Worm (Caenorhabditis elegans) whole organism, late embryonic: Measurements from ENCODE around the gene T16G12.10.

ENCODE experiments used
- K09A11.1 ChIP-seq: sonication (generic microtip); optimal IDR thresholded peaks from 2 replicates; lab custom pipeline; 2017; ENCODE audit warnings: antibody characterized with exemption, mild to moderate bottlenecking, missing genetic modification characterization, missing compliant biosample characterization; ENCODE audit not compliant: insufficient read depth
- T23F11.4 ChIP-seq: fragments of 200-800 bp; sonication (Bioruptor generic); optimal IDR thresholded peaks from 2 replicates; lab custom pipeline; 2018; ENCODE audit warnings: mild to moderate bottlenecking, missing genetic modification characterization, missing compliant biosample characterization
- ahr-1 ChIP-seq: sonication (generic microtip); optimal IDR thresholded peaks from 2 replicates; lab custom pipeline; 2016; ENCODE audit warnings: missing genetic modification characterization, missing compliant biosample characterization
- ama-1 ChIP-seq: fragments of 150-350 bp; optimal IDR thresholded peaks from 2 replicates; lab custom pipeline; 2014
- ceh-14 ChIP-seq: sonication (generic microtip); optimal IDR thresholded peaks from 2 replicates; lab custom pipeline; 2016; ENCODE audit warnings: missing genotype, missing genetic modification characterization, missing compliant biosample characterization
- ceh-19 ChIP-seq: fragments of 200-800 bp; sonication (Bioruptor generic); optimal IDR thresholded peaks from 2 replicates; lab custom pipeline; 2018; ENCODE audit warnings: mild to moderate bottlenecking, missing genetic modification characterization, missing compliant biosample characterization
- ceh-2 ChIP-seq: sonication (generic microtip); optimal IDR thresholded peaks from 2 replicates; lab custom pipeline; 2016; ENCODE audit warnings: missing genotype, missing genetic modification characterization, missing compliant biosample characterization
- ceh-22 ChIP-seq: sonication (generic microtip); optimal IDR thresholded peaks from 2 replicates; lab custom pipeline; 2017; ENCODE audit warnings: missing biosample characterization, missing genetic modification characterization
- ceh-24 ChIP-seq: sonication (generic microtip); optimal IDR thresholded peaks from 2 replicates; lab custom pipeline; 2016; ENCODE audit warnings: mild to moderate bottlenecking, missing genetic modification characterization, missing compliant biosample characterization
- ceh-30 ChIP-seq: fragments of 150-350 bp; optimal IDR thresholded peaks from 2 replicates; lab custom pipeline; 2014; ENCODE audit warnings: missing biosample characterization, missing genetic modification characterization
- ceh-31 ChIP-seq: sonication (generic microtip); optimal IDR thresholded peaks from 2 replicates; lab custom pipeline; 2016; ENCODE audit warnings: missing genetic modification characterization, missing compliant biosample characterization
- ceh-34 ChIP-seq: sonication (generic microtip); optimal IDR thresholded peaks from 2 replicates; lab custom pipeline; 2016; ENCODE audit warnings: mild to moderate bottlenecking, missing genetic modification characterization, missing compliant biosample characterization
- ceh-48 ChIP-seq: sonication (generic microtip); optimal IDR thresholded peaks from 2 replicates; lab custom pipeline; 2016; ENCODE audit warnings: missing genetic modification characterization, inconsistent platforms, missing compliant biosample characterization
- ceh-6 ChIP-seq: fragments of 200-800 bp; sonication (Bioruptor generic); optimal IDR thresholded peaks from 2 replicates; lab custom pipeline; 2018; ENCODE audit warnings: mild to moderate bottlenecking, missing genetic modification characterization, missing compliant biosample characterization
- dmd-4 ChIP-seq: sonication (generic microtip); optimal IDR thresholded peaks from 2 replicates; lab custom pipeline; 2016; ENCODE audit warnings: borderline replicate concordance, missing genetic modification characterization, missing compliant biosample characterization
- dve-1 ChIP-seq: sonication (generic microtip); optimal IDR thresholded peaks from 2 replicates; lab custom pipeline; 2017; ENCODE audit warnings: antibody characterized with exemption, mild to moderate bottlenecking, missing genetic modification characterization, missing compliant biosample characterization
- elt-2 ChIP-seq: sonication (generic microtip); optimal IDR thresholded peaks from 2 replicates; lab custom pipeline; 2016; ENCODE audit warnings: missing genetic modification reagents, missing genetic modification characterization, missing compliant biosample characterization
- fax-1 ChIP-seq: sonication (generic microtip); optimal IDR thresholded peaks from 2 replicates; lab custom pipeline; 2016; ENCODE audit warnings: missing genotype, missing genetic modification characterization, missing compliant biosample characterization
- fkh-6 ChIP-seq: sonication (generic microtip); optimal IDR thresholded peaks from 2 replicates; lab custom pipeline; 2016; ENCODE audit warnings: missing genetic modification characterization, missing compliant biosample characterization
- gmeb-2 ChIP-seq: sonication (generic microtip); optimal IDR thresholded peaks from 2 replicates; lab custom pipeline; 2016; ENCODE audit warnings: missing genetic modification characterization, inconsistent platforms, missing compliant biosample characterization
- hlh-13 ChIP-seq: fragments of 200-800 bp; sonication (Bioruptor generic); optimal IDR thresholded peaks from 2 replicates; lab custom pipeline; 2018; ENCODE audit warnings: mild to moderate bottlenecking, missing genetic modification characterization, missing compliant biosample characterization
- hlh-15 ChIP-seq: sonication (generic microtip); optimal IDR thresholded peaks from 2 replicates; lab custom pipeline; 2016; ENCODE audit warnings: missing genetic modification characterization, missing compliant biosample characterization
- hlh-30 ChIP-seq: sonication (generic microtip); optimal IDR thresholded peaks from 2 replicates; lab custom pipeline; 2017; ENCODE audit warnings: antibody characterized with exemption, missing genetic modification characterization, missing compliant biosample characterization; ENCODE audit not compliant: insufficient read depth
- hlh-6 ChIP-seq: sonication (generic microtip); optimal IDR thresholded peaks from 2 replicates; lab custom pipeline; 2016; ENCODE audit warnings: missing genotype, missing genetic modification characterization, missing compliant biosample characterization
- hlh-8 ChIP-seq: sonication (generic microtip); optimal IDR thresholded peaks from 2 replicates; lab custom pipeline; 2016; ENCODE audit warnings: missing genotype, missing genetic modification characterization, missing compliant biosample characterization
- lim-6 ChIP-seq: sonication (generic microtip); optimal IDR thresholded peaks from 2 replicates; lab custom pipeline; 2016; ENCODE audit warnings: missing genetic modification characterization, missing compliant biosample characterization
- lin-11 ChIP-seq: fragments of 200-800 bp; sonication (Bioruptor generic); optimal IDR thresholded peaks from 2 replicates; lab custom pipeline; 2018; ENCODE audit warnings: mild to moderate bottlenecking, missing genetic modification characterization, missing compliant biosample characterization
- mec-3 ChIP-seq: sonication (generic microtip); optimal IDR thresholded peaks from 2 replicates; lab custom pipeline; 2016; ENCODE audit warnings: borderline replicate concordance, missing genetic modification characterization, missing compliant biosample characterization
- nhr-11 ChIP-seq: fragments of 150-350 bp; optimal IDR thresholded peaks from 2 replicates; lab custom pipeline; 2014; ENCODE audit warnings: missing biosample characterization, missing genetic modification characterization
- pax-1 ChIP-seq: fragments of 150-350 bp; optimal IDR thresholded peaks from 2 replicates; lab custom pipeline; 2014; ENCODE audit warnings: missing biosample characterization, missing genetic modification characterization
- pha-2 ChIP-seq: sonication (generic microtip); optimal IDR thresholded peaks from 2 replicates; lab custom pipeline; 2017; ENCODE audit warnings: mild to moderate bottlenecking, missing genetic modification characterization, missing compliant biosample characterization
- pha-4 ChIP-seq: fragments of 150-350 bp; optimal IDR thresholded peaks from 2 replicates; lab custom pipeline; 2018; ENCODE audit warnings: missing biosample characterization, missing genetic modification reagents, missing genetic modification characterization
- pqm-1 ChIP-seq: sonication (generic microtip); optimal IDR thresholded peaks from 2 replicates; lab custom pipeline; 2016; ENCODE audit warnings: missing genetic modification characterization, missing compliant biosample characterization
- pros-1 ChIP-seq: fragments of 150-350 bp; optimal IDR thresholded peaks from 2 replicates; lab custom pipeline; 2014; ENCODE audit warnings: missing biosample characterization, missing genetic modification reagents, missing genetic modification characterization
- ref-2 ChIP-seq: sonication (generic microtip); optimal IDR thresholded peaks from 2 replicates; lab custom pipeline; 2016; ENCODE audit warnings: missing genetic modification characterization, missing compliant biosample characterization
- rnt-1 ChIP-seq: sonication (generic microtip); optimal IDR thresholded peaks from 2 replicates; lab custom pipeline; 2016; ENCODE audit warnings: missing genetic modification characterization, missing compliant biosample characterization
- sox-2 ChIP-seq: fragments of 200-800 bp; sonication (Bioruptor generic); IDR thresholded peaks from 2 replicates; pipeline ENCODE4 v1.3.6; 2022; ENCODE audit warnings: missing genetic modification reagents, missing genetic modification characterization, missing compliant biosample characterization
- syd-9 ChIP-seq: sonication (generic microtip); optimal IDR thresholded peaks from 2 replicates; lab custom pipeline; 2016; ENCODE audit warnings: mild to moderate bottlenecking, missing genetic modification characterization, moderate library complexity, missing compliant biosample characterization
- tbx-2 ChIP-seq: sonication (generic microtip); optimal IDR thresholded peaks from 2 replicates; lab custom pipeline; 2016; ENCODE audit warnings: missing genetic modification characterization, missing compliant biosample characterization
- tbx-7 ChIP-seq: sonication (generic microtip); optimal IDR thresholded peaks from 2 replicates; lab custom pipeline; 2016; ENCODE audit warnings: missing genotype, missing genetic modification characterization, missing compliant biosample characterization
- ttx-3 ChIP-seq: sonication (generic microtip); optimal IDR thresholded peaks from 2 replicates; lab custom pipeline; 2016; ENCODE audit warnings: missing genetic modification reagents, missing genetic modification characterization, missing compliant biosample characterization
- unc-42 ChIP-seq: sonication (generic microtip); optimal IDR thresholded peaks from 2 replicates; lab custom pipeline; 2016; ENCODE audit warnings: missing genotype, missing genetic modification characterization, missing compliant biosample characterization
- unc-55 ChIP-seq: sonication (generic microtip); optimal IDR thresholded peaks from 2 replicates; lab custom pipeline; 2017; ENCODE audit warnings: missing biosample characterization, missing genetic modification reagents, missing genetic modification characterization
- unc-86 ChIP-seq: sonication (generic microtip); optimal IDR thresholded peaks from 2 replicates; lab custom pipeline; 2016; ENCODE audit warnings: missing genetic modification characterization, missing compliant biosample characterization
- ztf-16 ChIP-seq: sonication (generic microtip); optimal IDR thresholded peaks from 2 replicates; lab custom pipeline; 2017; ENCODE audit warnings: missing genetic modification characterization, missing compliant biosample characterization

T16G12.10 gene

ce11 chrIII:10096525-10096972 is 40.6 kb upstream of the T16G12.10 start (continued):
- TF ChIP-seq pax-1 (tag; lab: Kevin White, UChicago) = peak; percentile 25
- peak; percentile 39 for TF ChIP-seq elt-2 (tag; lab: Kevin White, UChicago)
- no peak for TF ChIP-seq pha-4
- TF ChIP-seq rnt-1 (tag; lab: Kevin White, UChicago) = peak; percentile 63
- TF ChIP-seq hlh-8 (tag; lab: Kevin White, UChicago) = peak; percentile 38
- no peak for TF ChIP-seq ceh-22 (tag; lab: Kevin White, UChicago)
- no peak for TF ChIP-seq ceh-30 (tag; lab: Kevin White, UChicago)
- no peak for TF ChIP-seq tbx-7 (tag; lab: Kevin White, UChicago)
- no peak for TF ChIP-seq hlh-15 (tag; lab: Kevin White, UChicago)
- TF ChIP-seq hlh-6 (tag; lab: Kevin White, UChicago) = no peak
- TF ChIP-seq ref-2 = peak; percentile 85
- no peak; the same call in 1 of the 2 replicates for TF ChIP-seq sox-2 (GFP tag; lab: Robert Waterston, UW)
- peak; percentile 86 for TF ChIP-seq ceh-34
- TF ChIP-seq, all 69 proteins: peak for 24

- TF ChIP-seq ama-1 (lab: Kevin White, UChicago) = no peak
- TF ChIP-seq ref-2 = no peak
- TF ChIP-seq unc-42 (tag; lab: Kevin White, UChicago) = no peak
- TF ChIP-seq unc-55 (GFP tag; lab: Kevin White, UChicago) = no peak
- TF ChIP-seq unc-86 (tag; lab: Kevin White, UChicago) = no peak
- no peak for TF ChIP-seq tbx-2
- no peak for TF ChIP-seq lim-6 (tag; lab: Kevin White, UChicago)
- TF ChIP-seq elt-2 (tag; lab: Kevin White, UChicago) = no peak
- no peak for TF ChIP-seq ceh-6 (GFP tag; lab: Kevin White, UChicago)
- no peak for TF ChIP-seq mec-3 (tag; lab: Kevin White, UChicago)
- no peak for TF ChIP-seq ceh-31 (tag; lab: Kevin White, UChicago)
- TF ChIP-seq ahr-1 (tag; lab: Kevin White, UChicago) = no peak
- TF ChIP-seq fkh-6 = no peak
- no peak for TF ChIP-seq rnt-1 (tag; lab: Kevin White, UChicago)
- no peak for TF ChIP-seq ceh-30 (tag; lab: Kevin White, UChicago)
- TF ChIP-seq hlh-6 (tag; lab: Kevin White, UChicago) = no peak
- no peak for TF ChIP-seq hlh-8 (tag; lab: Kevin White, UChicago)
- TF ChIP-seq syd-9 (tag; lab: Kevin White, UChicago) = no peak
These were observed 39.4 kb upstream of the T16G12.10 start for ce11 chrIII:10095377-10095776.

- TF ChIP-seq ceh-30 (tag; lab: Kevin White, UChicago) (no peak), hlh-13 (GFP tag; lab: Kevin White, UChicago) (no peak), lin-11 (tag; lab: Kevin White, UChicago) (no peak), ceh-31 (tag; lab: Kevin White, UChicago) (peak; percentile 66), elt-2 (tag; lab: Kevin White, UChicago) (no peak), gmeb-2 (tag; lab: Kevin White, UChicago) (no peak), pros-1 (tag; lab: Kevin White, UChicago) (peak; percentile 26), K09A11.1 (tag; lab: Kevin White, UChicago) (no peak), ztf-16 (tag; lab: Kevin White, UChicago) (no peak), hlh-6 (tag; lab: Kevin White, UChicago) (peak; percentile 72), unc-86 (tag; lab: Kevin White, UChicago) (no peak), ceh-48 (tag; lab: Kevin White, UChicago) (peak; percentile 15), pqm-1 (tag; lab: Kevin White, UChicago) (no peak), tbx-7 (tag; lab: Kevin White, UChicago) (no peak), syd-9 (tag; lab: Kevin White, UChicago) (peak; percentile 35), ceh-24 (tag; lab: Kevin White, UChicago) (no peak), pax-1 (tag; lab: Kevin White, UChicago) (no peak), dmd-4 (tag; lab: Kevin White, UChicago) (no peak), ceh-19 (no peak), hlh-30 (tag; lab: Kevin White, UChicago) (no peak), rnt-1 (tag; lab: Kevin White, UChicago) (peak; percentile 58), nhr-11 (tag; lab: Kevin White, UChicago) (no peak), sox-2 (GFP tag; lab: Robert Waterston, UW) (no peak), ahr-1 (tag; lab: Kevin White, UChicago) (no peak), ceh-14 (tag; lab: Kevin White, UChicago) (no peak), ceh-22 (tag; lab: Kevin White, UChicago) (peak; percentile 41), dve-1 (tag; lab: Kevin White, UChicago) (no peak), unc-55 (GFP tag; lab: Kevin White, UChicago) (no peak), T23F11.4 (peak; percentile 53), fax-1 (no peak), ceh-2 (tag; lab: Kevin White, UChicago) (peak; percentile 2), ttx-3 (tag; lab: Kevin White, UChicago) (no peak), pha-2 (tag; lab: Kevin White, UChicago) (peak; percentile 59), mec-3 (tag; lab: Kevin White, UChicago) (peak; percentile 2), fkh-6 (peak; percentile 17), hlh-15 (tag; lab: Kevin White, UChicago) (no peak)
These were observed 38.6 kb upstream of the T16G12.10 start for ce11 chrIII:10094538-10094937.
